Fruit fly (Drosophila melanogaster) whole organism, embryonic: ENCODE data around the gene CG31139.

Source experiments
- CG15696 ChIP-seq: fragments of 200-800 bp; sonication (Bioruptor generic); optimal IDR thresholded peaks from 2 replicates; lab custom pipeline; 2019; ENCODE audit warnings: missing biosample characterization, mild to moderate bottlenecking, missing genetic modification characterization, moderate library complexity
- CG16863 ChIP-seq: fragments of 200-800 bp; sonication (Bioruptor generic); optimal IDR thresholded peaks from 3 replicates; lab custom pipeline; 2016; ENCODE audit warnings: missing biosample characterization, missing genetic modification characterization
- CG2875 ChIP-seq: fragments of 200-800 bp; sonication (Bioruptor generic); optimal IDR thresholded peaks from 2 replicates; lab custom pipeline; 2017; ENCODE audit warnings: missing biosample characterization, mild to moderate bottlenecking, missing genetic modification characterization, missing genetic modification reagents
- CG4328 ChIP-seq: fragments of 200-800 bp; sonication (Bioruptor generic); optimal IDR thresholded peaks from 3 replicates; lab custom pipeline; 2017; ENCODE audit warnings: missing biosample characterization, missing genetic modification reagents, missing genetic modification characterization
- CG4820 ChIP-seq: fragments of 200-800 bp; sonication (Bioruptor generic); optimal IDR thresholded peaks from 3 replicates; lab custom pipeline; 2016; ENCODE audit warnings: missing biosample characterization, missing genetic modification characterization
- CG4854 ChIP-seq: fragments of 200-800 bp; sonication (Bioruptor generic); optimal IDR thresholded peaks from 2 replicates; lab custom pipeline; 2016; ENCODE audit warnings: missing biosample characterization, missing genetic modification characterization, inconsistent platforms
- Doc2 ChIP-seq: fragments of 200-800 bp; sonication (Bioruptor generic); IDR thresholded peaks from 2 replicates; pipeline ENCODE4 v1.3.6; 2022; ENCODE audit warnings: missing biosample characterization, missing genetic modification characterization
- Elba2 ChIP-seq: fragments of 200-800 bp; sonication (Bioruptor generic); optimal IDR thresholded peaks from 3 replicates; lab custom pipeline; 2016; ENCODE audit warnings: missing biosample characterization, missing genetic modification characterization
- NC2α ChIP-seq: fragments of 200-800 bp; sonication (Bioruptor generic); optimal IDR thresholded peaks from 2 replicates; lab custom pipeline; 2016; ENCODE audit warnings: missing biosample characterization, missing genetic modification characterization
- ab ChIP-seq: fragments of 200-800 bp; sonication (Bioruptor generic); optimal IDR thresholded peaks from 2 replicates; lab custom pipeline; 2016; ENCODE audit warnings: missing biosample characterization, missing genetic modification characterization
- bigmax ChIP-seq: fragments of 200-800 bp; sonication (Bioruptor generic); optimal IDR thresholded peaks from 2 replicates; lab custom pipeline; 2018; ENCODE audit warnings: missing biosample characterization, mild to moderate bottlenecking, missing genetic modification characterization
- fd102C ChIP-seq: fragments of 200-800 bp; sonication (Bioruptor generic); optimal IDR thresholded peaks from 2 replicates; lab custom pipeline; 2018; ENCODE audit warnings: missing biosample characterization, mild to moderate bottlenecking, missing genetic modification characterization, moderate library complexity

- no peak for TF ChIP-seq ab (GFP tag; lab: Kevin White, UChicago)
- TF ChIP-seq CG4854 (GFP tag; lab: Kevin White, UChicago), result no peak
- no peak for TF ChIP-seq CG4328 (GFP tag; lab: Kevin White, UChicago)
- TF ChIP-seq CG16863 (GFP tag; lab: Kevin White, UChicago), result no peak
- no peak for TF ChIP-seq bigmax (GFP tag; lab: Kevin White, UChicago)
- TF ChIP-seq fd102C (GFP tag; lab: Kevin White, UChicago), result no peak
- TF ChIP-seq NC2α, result no peak
- no peak for TF ChIP-seq Elba2 (GFP tag; lab: Kevin White, UChicago)
- no peak for TF ChIP-seq CG15696 (tag; lab: Kevin White, UChicago)
- no peak for TF ChIP-seq Doc2
- TF ChIP-seq CG4820, result no peak
- TF ChIP-seq CG2875 (GFP tag; lab: Kevin White, UChicago), result no peak
Observed at dm6 chr3R:22740930-22741329, 7.9 kb downstream of the CG31139 start, which contains the start of the genes Dcr-1 and CG6985.
